Fruit fly (Drosophila melanogaster): ENCODE data around the gene barr.

Gene barr

DNA sequence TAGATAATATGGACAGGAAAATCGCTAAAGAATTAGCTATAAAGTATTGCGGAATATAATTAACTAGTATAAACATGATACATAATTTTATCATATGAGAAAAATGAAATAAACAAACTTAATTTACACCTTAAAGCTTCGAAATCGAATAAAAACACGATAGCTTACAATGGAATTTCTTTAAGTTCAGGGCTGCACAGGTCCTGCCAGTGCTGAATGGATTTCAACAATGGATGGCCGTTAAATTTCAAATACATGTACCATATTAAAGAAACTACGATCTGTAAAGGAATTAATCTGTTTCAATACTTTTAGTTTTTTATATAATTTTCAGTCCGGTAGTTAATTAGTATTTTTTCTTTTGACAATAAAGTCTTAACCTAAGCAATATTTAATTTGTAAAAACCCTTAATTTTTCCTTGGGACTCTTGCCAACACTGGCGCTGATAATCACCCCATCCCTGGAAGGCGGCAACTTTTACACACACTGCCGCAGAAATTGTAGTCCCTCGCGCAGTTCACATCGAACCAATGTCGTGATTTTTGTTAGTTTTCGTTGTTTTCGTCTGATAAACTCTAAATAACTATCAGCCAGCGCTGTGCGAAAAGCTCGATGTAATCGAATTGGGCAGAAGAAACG lies at the start of gene barr, which contains the start of gene lok (continued):
- TF ChIP-seq CG15336 (GFP tag; IDR thresholded peaks at IDR 0.05), result no peak
- no peak for TF ChIP-seq fd85E (GFP tag; optimal IDR thresholded peaks at IDR 0.05)
- TF ChIP-seq CG6163 (GFP tag; IDR thresholded peaks at IDR 0.05), result no peak
- TF ChIP-seq dac (GFP tag; optimal IDR thresholded peaks at IDR 0.05), result no peak
- peak; percentile 47 for TF ChIP-seq cyc (GFP tag; optimal IDR thresholded peaks at IDR 0.05)

DNA sequence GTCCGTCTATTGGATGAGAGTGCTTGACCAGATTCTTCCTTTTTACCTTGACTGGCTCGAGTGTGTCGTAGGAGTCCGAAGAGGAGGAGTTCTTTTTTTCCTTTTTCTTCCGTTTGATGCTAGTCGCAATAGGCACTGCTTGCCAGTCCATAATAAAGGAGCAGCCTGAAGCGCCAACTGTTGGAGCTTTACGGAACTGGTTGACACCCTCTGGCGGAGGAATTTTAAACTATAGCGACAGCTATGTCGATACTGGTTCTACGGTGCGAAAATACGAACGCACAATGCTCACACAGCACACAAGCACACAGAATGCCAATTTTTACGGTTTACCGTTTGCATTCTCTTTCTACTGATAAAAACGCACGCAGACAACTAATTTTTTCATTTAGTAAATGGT lies 45.4 kb upstream of the barr start:
- TF ChIP-seq vri (GFP tag; optimal IDR thresholded peaks at IDR 0.05), result no peak
- peak; percentile 39 for TF ChIP-seq CG31627 (GFP tag; optimal IDR thresholded peaks at IDR 0.05)
- no peak for TF ChIP-seq salr (GFP tag; optimal IDR thresholded peaks at IDR 0.05)
- no peak for TF ChIP-seq Sox102F (GFP tag; optimal IDR thresholded peaks at IDR 0.05)
- no peak for TF ChIP-seq CG8632 (GFP tag; optimal IDR thresholded peaks at IDR 0.05)
- no peak for TF ChIP-seq fd59A (GFP tag; optimal IDR thresholded peaks at IDR 0.05)
- TF ChIP-seq svp (GFP tag), result no peak
- TF ChIP-seq CG9139 (GFP tag; optimal IDR thresholded peaks at IDR 0.05), result no peak
- peak; percentile 17 for TF ChIP-seq esn (GFP tag; optimal IDR thresholded peaks at IDR 0.05)
- TF ChIP-seq CG11762 (GFP tag; optimal IDR thresholded peaks at IDR 0.05; ENCODE audit: insufficient read depth), result no peak
- TF ChIP-seq CG6808 (GFP tag; optimal IDR thresholded peaks at IDR 0.05), result no peak
- no peak for TF ChIP-seq CG4318 (GFP tag; optimal IDR thresholded peaks at IDR 0.05)
- TF ChIP-seq CG10669 (GFP tag; optimal IDR thresholded peaks at IDR 0.05), result no peak
- no peak for TF ChIP-seq Eip93F (GFP tag; optimal IDR thresholded peaks at IDR 0.05)
- TF ChIP-seq Met (GFP tag; optimal IDR thresholded peaks at IDR 0.05), result peak; percentile 1
- no peak for TF ChIP-seq CG11902 (GFP tag; optimal IDR thresholded peaks at IDR 0.05)
- TF ChIP-seq Lpt (GFP tag; optimal IDR thresholded peaks at IDR 0.05), result no peak
- TF ChIP-seq CG6854 (GFP tag; optimal IDR thresholded peaks at IDR 0.05), result no peak
- TF ChIP-seq Hr4 (GFP tag; optimal IDR thresholded peaks at IDR 0.05), result no peak
- TF ChIP-seq CG6792 (GFP tag; optimal IDR thresholded peaks at IDR 0.05), result no peak
- TF ChIP-seq Hr39 (GFP tag; optimal IDR thresholded peaks at IDR 0.05), result peak; percentile 35
- no peak for TF ChIP-seq OdsH (GFP tag; optimal IDR thresholded peaks at IDR 0.05)
- no peak for TF ChIP-seq achi (GFP tag; optimal IDR thresholded peaks at IDR 0.05)
- peak; percentile 20 for TF ChIP-seq lz (GFP tag; optimal IDR thresholded peaks at IDR 0.05)
- no peak for TF ChIP-seq CG6163 (GFP tag; IDR thresholded peaks at IDR 0.05)
- no peak for TF ChIP-seq Ets21C (GFP tag; optimal IDR thresholded peaks at IDR 0.05)
- no peak for TF ChIP-seq CG3919 (GFP tag; optimal IDR thresholded peaks at IDR 0.05)
- TF ChIP-seq CG11294 (GFP tag; IDR thresholded peaks at IDR 0.05), result no peak
- no peak for TF ChIP-seq CG32006 (GFP tag; optimal IDR thresholded peaks at IDR 0.05)
- peak; percentile 78 for TF ChIP-seq CG1621 (tag; optimal IDR thresholded peaks at IDR 0.05)
- TF ChIP-seq topi (GFP tag; optimal IDR thresholded peaks at IDR 0.05), result no peak
- TF ChIP-seq pdm3 (GFP tag; optimal IDR thresholded peaks at IDR 0.05), result no peak
- peak; percentile 14 for TF ChIP-seq cyc (GFP tag; optimal IDR thresholded peaks at IDR 0.05)
- no peak for TF ChIP-seq Smox (GFP tag; optimal IDR thresholded peaks at IDR 0.05)
- TF ChIP-seq CG7368 (GFP tag; optimal IDR thresholded peaks at IDR 0.05), result no peak
- TF ChIP-seq Blimp-1 (GFP tag; optimal IDR thresholded peaks at IDR 0.05), result no peak
- TF ChIP-seq Eip78C (GFP tag), result peak; percentile 7
- TF ChIP-seq CG34406 (GFP tag; optimal IDR thresholded peaks at IDR 0.05), result no peak
- no peak for TF ChIP-seq CG10631 (GFP tag; optimal IDR thresholded peaks at IDR 0.05)
- TF ChIP-seq fkh (GFP tag; optimal IDR thresholded peaks at IDR 0.05), result no peak
- no peak for TF ChIP-seq Sox14 (GFP tag; optimal IDR thresholded peaks at IDR 0.05)
- no peak for TF ChIP-seq Ets96B (tag; optimal IDR thresholded peaks at IDR 0.05)
- TF ChIP-seq eg (GFP tag; IDR thresholded peaks at IDR 0.05), result no peak
- no peak for TF ChIP-seq CG8319 (GFP tag; optimal IDR thresholded peaks at IDR 0.05)
- TF ChIP-seq acj6 (GFP tag; optimal IDR thresholded peaks at IDR 0.05), result no peak
